Worm (Caenorhabditis elegans) whole organism, L2 larva: ENCODE data around the gene alh-7.

Experiments used
- nhr-12 ChIP-seq: fragments of 150-350 bp; optimal IDR thresholded peaks from 2 replicates; lab custom pipeline; 2014; ENCODE audit warnings: missing biosample characterization, missing genetic modification characterization
- skn-1 ChIP-seq: sonication (generic microtip); optimal IDR thresholded peaks from 2 replicates; lab custom pipeline; 2017; ENCODE audit warnings: missing biosample characterization, missing genetic modification characterization

- TF ChIP-seq skn-1 (tag; lab: Kevin White, UChicago) (no peak), nhr-12 (tag; lab: Kevin White, UChicago) (no peak)
Measured at ce11 chrII:13447166-13447643, 44.4 kb downstream of the alh-7 start, which contains the start of gene tbc-14.
